Fruit fly (Drosophila melanogaster) whole organism, embryonic: ENCODE results near the gene NELF-B.

Source experiments
- CG18011 ChIP-seq: fragments of 200-800 bp; sonication (Bioruptor generic); optimal IDR thresholded peaks from 2 replicates; lab custom pipeline; 2017; ENCODE audit warnings: missing biosample characterization, missing genetic modification characterization, mild to moderate bottlenecking, moderate library complexity, missing genotype
- CG3163 ChIP-seq: fragments of 200-800 bp; sonication (Bioruptor generic); optimal IDR thresholded peaks from 3 replicates; lab custom pipeline; 2016; ENCODE audit warnings: missing biosample characterization, missing genetic modification characterization
- CG6689 ChIP-seq: fragments of 200-800 bp; sonication (Bioruptor generic); IDR thresholded peaks from 2 replicates; pipeline ENCODE4 v1.3.6; 2022; ENCODE audit warnings: missing biosample characterization, missing genetic modification characterization
- CTCF ChIP-seq: fragments of 200-800 bp; sonication (Bioruptor generic); optimal IDR thresholded peaks from 2 replicates; lab custom pipeline; 2017; ENCODE audit warnings: missing biosample characterization, mild to moderate bottlenecking, missing genetic modification characterization, moderate library complexity
- Ets97D ChIP-seq: fragments of 200-800 bp; sonication (Bioruptor generic); optimal IDR thresholded peaks from 3 replicates; lab custom pipeline; 2016; ENCODE audit warnings: missing biosample characterization, missing genetic modification characterization
- Kr ChIP-seq: fragments of 200-800 bp; sonication (Bioruptor generic); optimal IDR thresholded peaks from 2 replicates; lab custom pipeline; 2017; ENCODE audit warnings: missing biosample characterization, mild to moderate bottlenecking, missing genetic modification characterization
- nom ChIP-seq: fragments of 200-800 bp; sonication (Bioruptor generic); optimal IDR thresholded peaks from 2 replicates; lab custom pipeline; 2017; ENCODE audit warnings: missing biosample characterization, missing genetic modification characterization, mild to moderate bottlenecking, moderate library complexity, missing genetic modification reagents
- prd ChIP-seq, 3 experiments: fragments of >200 bp in 2 of 3; fragments of 200-800 bp in 1 of 3; sonication (Bioruptor generic) in 1 of 3; optimal IDR thresholded peaks in 2 of 3; IDR thresholded peaks in 1 of 3; 2 replicates in 2 of 3; 3 replicates in 1 of 3; pipeline versions ENCODE4 v1.3.6 to Lab custom; 2017 to 2022; ENCODE audit warnings: missing biosample characterization in 1 of 3, missing genetic modification characterization in 1 of 3
- stwl ChIP-seq: fragments of 200-800 bp; sonication (Bioruptor generic); optimal IDR thresholded peaks from 3 replicates; lab custom pipeline; 2018; ENCODE audit warnings: missing biosample characterization, mild to moderate bottlenecking, missing genetic modification characterization, moderate library complexity

Gene NELF-B

DNA sequence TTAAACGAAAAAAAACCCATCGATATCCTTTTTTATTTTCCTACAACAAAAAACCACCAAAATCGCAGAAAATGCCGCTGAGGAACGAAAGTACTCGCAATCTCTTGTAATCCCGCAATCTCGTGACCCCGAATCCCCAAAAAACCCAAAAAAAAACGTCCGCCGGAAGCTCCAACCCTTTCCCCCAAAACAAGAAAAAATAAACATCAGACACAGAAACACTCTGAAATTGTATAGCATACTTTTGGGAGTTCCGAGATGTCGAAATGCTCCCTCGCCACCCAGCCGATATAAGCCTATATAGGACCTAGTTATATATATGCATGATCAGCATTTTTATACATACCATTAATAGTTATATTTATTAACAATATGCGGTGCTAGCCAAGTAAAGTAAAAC, 51.3 kb downstream of the NELF-B start:
- TF ChIP-seq Ets97D (GFP tag; lab: Kevin White, UChicago) (peak; percentile 56), CTCF (GFP tag; lab: Kevin White, UChicago) (peak; percentile 55), CG3163 (no peak), nom (GFP tag; lab: Kevin White, UChicago) (peak; percentile 31), CG18011 (GFP tag; lab: Kevin White, UChicago) (peak; percentile 20), Kr (peak; percentile 7), prd (optimal IDR thresholded peaks at IDR 0.05; lab: Kevin White, UChicago) (no peak), prd (GFP tag; IDR thresholded peaks at IDR 0.05; lab: Robert Waterston, UW) (no peak), CG6689 (GFP tag; lab: Robert Waterston, UW) (no peak), stwl (tag; lab: Kevin White, UChicago) (peak; percentile 10)
